Fruit fly (Drosophila melanogaster): ENCODE measurements around the gene Dnaaf6.
A peak's percentile ranks its signal among the peaks of the same experiment; 100 is the strongest.

The Dnaaf6 gene

DNA sequence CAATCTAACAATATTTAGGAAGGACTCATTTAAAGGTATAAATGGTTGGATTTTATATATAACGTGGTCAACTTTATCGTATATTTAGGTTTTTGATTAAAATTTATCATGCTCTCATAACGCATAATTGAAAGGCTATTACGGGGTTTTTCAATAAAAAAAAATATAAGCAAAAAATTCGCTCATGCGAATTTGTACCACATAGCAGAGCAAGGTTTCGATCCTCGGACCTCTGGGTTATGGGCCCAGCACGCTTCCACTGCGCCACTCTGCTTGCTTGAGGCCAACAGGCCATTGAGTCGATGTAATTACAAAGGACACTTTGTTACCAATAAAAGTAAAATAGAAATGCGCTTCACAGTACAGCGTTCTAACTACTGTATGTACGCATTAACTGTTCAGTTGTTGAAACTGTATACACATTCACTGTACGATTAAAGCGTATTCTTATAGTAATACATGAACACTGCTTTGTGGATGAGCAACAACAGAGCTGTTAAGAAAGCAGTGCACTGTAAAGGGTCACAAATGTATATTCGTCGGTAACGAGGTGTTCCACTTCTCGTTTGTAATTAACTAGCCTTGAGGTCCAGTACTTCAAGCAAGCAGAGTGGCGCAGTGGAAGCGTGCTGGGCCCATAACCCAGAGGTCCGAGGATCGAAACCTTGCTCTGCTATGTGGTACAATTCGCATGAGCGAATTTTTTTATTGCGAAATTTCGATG is 10.7 kb upstream of the Dnaaf6 start (continued):
- peak; percentile 3 for TF ChIP-seq ftz-f1 (GFP tag; optimal IDR thresholded peaks at IDR 0.05)
- TF ChIP-seq tup (GFP tag; optimal IDR thresholded peaks at IDR 0.05): no peak
- no peak for TF ChIP-seq dmrt99B (tag; optimal IDR thresholded peaks at IDR 0.05)
- no peak for TF ChIP-seq CG12769 (tag; optimal IDR thresholded peaks at IDR 0.05)
- peak in 1 of 2 experiments; percentile 95 for TF ChIP-seq Dfd (GFP tag; optimal IDR thresholded peaks at IDR 0.05)
- no peak for TF ChIP-seq Oaz (GFP tag; IDR thresholded peaks at IDR 0.05)
- no peak for TF ChIP-seq ind (GFP tag; optimal IDR thresholded peaks at IDR 0.05)
- TF ChIP-seq CG1832 (GFP tag; optimal IDR thresholded peaks at IDR 0.05): no peak
- no peak for TF ChIP-seq twi (tag; optimal IDR thresholded peaks at IDR 0.05)
- TF ChIP-seq Lhr (GFP tag; optimal IDR thresholded peaks at IDR 0.05): peak; percentile 1
- no peak for TF ChIP-seq ash1 (GFP tag; optimal IDR thresholded peaks at IDR 0.05)
- TF ChIP-seq CG17186 (GFP tag; optimal IDR thresholded peaks at IDR 0.05): peak; percentile 11
- no peak for TF ChIP-seq schlank (tag; optimal IDR thresholded peaks at IDR 0.05)
- no peak for TF ChIP-seq CG4424 (GFP tag; optimal IDR thresholded peaks at IDR 0.05)
- no peak for TF ChIP-seq CG3995 (GFP tag; optimal IDR thresholded peaks at IDR 0.05)
- no peak for TF ChIP-seq HLHmδ (GFP tag; optimal IDR thresholded peaks at IDR 0.05)
- TF ChIP-seq CG15011 (GFP tag; optimal IDR thresholded peaks at IDR 0.05): no peak
- no peak for TF ChIP-seq CG14965 (GFP tag; optimal IDR thresholded peaks at IDR 0.05; ENCODE audit: borderline replicate concordance)
- TF ChIP-seq E2f2 (GFP tag; IDR thresholded peaks at IDR 0.05): no peak
- no peak for TF ChIP-seq CG7839 (tag; optimal IDR thresholded peaks at IDR 0.05)
- no peak for TF ChIP-seq pan (optimal IDR thresholded peaks at IDR 0.05)
- peak in 1 of 2 experiments; percentile 5 for TF ChIP-seq pan (GFP tag; optimal IDR thresholded peaks at IDR 0.05 in 1 of 2, IDR thresholded peaks at IDR 0.05 in 1 of 2)
- TF ChIP-seq CG10565 (GFP tag; optimal IDR thresholded peaks at IDR 0.05): no peak
- no peak for TF ChIP-seq Abd-B (GFP tag; optimal IDR thresholded peaks at IDR 0.05)
- no peak for TF ChIP-seq CG18619 (GFP tag; optimal IDR thresholded peaks at IDR 0.05)
- no peak for TF ChIP-seq ken (GFP tag; IDR thresholded peaks at IDR 0.05)
- TF ChIP-seq CG33557 (GFP tag; optimal IDR thresholded peaks at IDR 0.05): no peak
- no peak for TF ChIP-seq CG7987 (GFP tag; optimal IDR thresholded peaks at IDR 0.05)
- TF ChIP-seq CG8089 (GFP tag; optimal IDR thresholded peaks at IDR 0.05): no peak
- TF ChIP-seq CG2889 (GFP tag; IDR thresholded peaks at IDR 0.05): no peak
- TF ChIP-seq nau (GFP tag; optimal IDR thresholded peaks at IDR 0.05): peak; percentile 9
- no peak for TF ChIP-seq lbe (GFP tag; optimal IDR thresholded peaks at IDR 0.05)
- peak; percentile 26; the same call in 1 of the 3 replicates for TF ChIP-seq CG34224 (GFP tag; IDR thresholded peaks at IDR 0.05; ENCODE audit: partially characterized antibody)
- TF ChIP-seq CG3726 (GFP tag; IDR thresholded peaks at IDR 0.05): no peak
- no peak for TF ChIP-seq maf-S (GFP tag; optimal IDR thresholded peaks at IDR 0.05)
- TF ChIP-seq mirr (GFP tag; optimal IDR thresholded peaks at IDR 0.05): no peak
- 0 out of 2 replicates have a peak, but pooled peaks have one; percentile 33 for TF ChIP-seq hbn (GFP tag; IDR thresholded peaks at IDR 0.05; ENCODE audit: partially characterized antibody)
- TF ChIP-seq Hand (GFP tag; optimal IDR thresholded peaks at IDR 0.05): no peak

DNA sequence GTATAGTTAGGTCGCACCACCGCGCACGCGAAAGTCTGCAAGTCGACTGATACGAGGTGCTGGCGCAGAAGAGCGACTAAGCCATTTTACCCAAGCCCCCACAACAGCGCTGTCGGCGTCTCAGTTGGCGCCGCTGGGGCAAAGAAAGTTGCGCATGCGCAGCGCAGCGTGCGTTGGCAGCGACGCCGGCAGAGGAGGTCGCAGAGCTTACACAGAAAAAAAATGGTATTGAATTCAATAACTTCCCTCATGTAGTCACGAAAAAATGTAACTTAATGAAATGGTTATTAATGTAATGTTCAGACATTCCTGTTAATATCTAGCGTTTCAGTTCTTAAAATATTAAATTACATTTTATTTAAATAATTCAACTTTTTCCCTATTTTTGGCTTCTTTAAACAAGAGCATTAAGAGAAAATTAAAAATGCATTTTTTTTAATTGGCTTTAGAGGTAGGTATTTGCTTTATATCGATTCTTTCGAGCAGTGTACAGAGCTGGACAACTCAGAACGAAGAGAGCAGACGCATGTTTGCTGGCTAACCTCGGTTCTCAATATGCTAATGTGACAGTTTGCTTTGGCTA is 6.4 kb upstream of the Dnaaf6 start, which contains the start of gene CG4914:
TSS of gene CG4914 (minus strand) at position 51 of the 583 bp plus-strand sequence.
- TF ChIP-seq CG3847 (GFP tag; IDR thresholded peaks at IDR 0.05) (peak; percentile 62), Sox102F (GFP tag; optimal IDR thresholded peaks at IDR 0.05) (peak; percentile 88), ewg (GFP tag; optimal IDR thresholded peaks at IDR 0.05) (peak; percentile 78), CG3726 (GFP tag; IDR thresholded peaks at IDR 0.05) (0 out of 3 replicates have a peak, but pooled peaks have one; percentile 45), Myb (GFP tag; optimal IDR thresholded peaks at IDR 0.05) (no peak), ara (GFP tag; IDR thresholded peaks at IDR 0.05) (peak; percentile 58), Hey (tag; optimal IDR thresholded peaks at IDR 0.05) (no peak), Dp (GFP tag; optimal IDR thresholded peaks at IDR 0.05) (no peak), ems (GFP tag; optimal IDR thresholded peaks at IDR 0.05) (peak; percentile 14), Nf-YB (GFP tag; optimal IDR thresholded peaks at IDR 0.05) (peak; percentile 70), CG17361 (GFP tag; IDR thresholded peaks at IDR 0.05) (peak; percentile 97), lmd (GFP tag; IDR thresholded peaks at IDR 0.05) (peak; percentile 73), grau (tag; optimal IDR thresholded peaks at IDR 0.05) (peak; percentile 86), Ada2b (GFP tag; IDR thresholded peaks at IDR 0.05) (peak; percentile 46)
